Worm (Caenorhabditis elegans) whole organism, midembryonic: ENCODE results near the gene B0416.4.

ENCODE experiments used
- flt-1 ChIP-seq: fragments of 200-800 bp; sonication (Bioruptor generic); IDR thresholded peaks from 2 replicates; pipeline ENCODE4 v1.3.6; 2022; ENCODE audit warnings: missing genetic modification characterization, missing compliant biosample characterization
- med-1 ChIP-seq: sonication (generic microtip); optimal IDR thresholded peaks from 2 replicates; lab custom pipeline; 2017; ENCODE audit warnings: missing genetic modification characterization, mild to moderate bottlenecking, missing compliant biosample characterization, antibody characterized with exemption, missing genetic modification reagents; ENCODE audit not compliant: insufficient read depth
- tab-1 ChIP-seq: fragments of 200-800 bp; sonication (Bioruptor generic); IDR thresholded peaks from 2 replicates; pipeline ENCODE4 v1.3.6; 2022; ENCODE audit warnings: missing genetic modification characterization, missing compliant biosample characterization

ce11 chrX:9311225-9311624, 32.5 kb downstream of the B0416.4 start, which contains the start of gene H29C22.1:
- TF ChIP-seq flt-1 (GFP tag; lab: Robert Waterston, UW) (no peak), tab-1 (no peak), med-1 (GFP tag; lab: Kevin White, UChicago) (no peak)
